Fruit fly (Drosophila melanogaster) whole organism, embryonic: ENCODE measurements around the gene cic.
A peak's percentile ranks its signal among the peaks of the same experiment; 100 is the strongest.

Experiments used
- ATbp ChIP-seq: fragments of 200-800 bp; sonication (Bioruptor generic); optimal IDR thresholded peaks from 2 replicates; lab custom pipeline; 2017; ENCODE audit warnings: missing biosample characterization, mild to moderate bottlenecking, missing genetic modification characterization, missing genetic modification reagents
- Abd-B ChIP-seq: fragments of 200-800 bp; sonication (Bioruptor generic); optimal IDR thresholded peaks from 2 replicates; lab custom pipeline; 2018; ENCODE audit warnings: missing biosample characterization, mild to moderate bottlenecking, missing genetic modification characterization, moderate library complexity
- Ada2b ChIP-seq: fragments of 200-800 bp; sonication (Bioruptor generic); IDR thresholded peaks from 2 replicates; pipeline ENCODE4 v1.3.6; 2022; ENCODE audit warnings: missing biosample characterization, missing genetic modification characterization
- Aef1 ChIP-seq: fragments of 200-800 bp; sonication (Bioruptor generic); IDR thresholded peaks from 3 replicates; pipeline ENCODE4 v1.3.6; 2022; ENCODE audit warnings: missing biosample characterization, missing genetic modification characterization
- Asciz ChIP-seq: fragments of 200-800 bp; sonication (Bioruptor generic); optimal IDR thresholded peaks from 2 replicates; lab custom pipeline; 2017; ENCODE audit warnings: missing biosample characterization, mild to moderate bottlenecking, missing genetic modification characterization, missing genetic modification reagents
- B-H1 ChIP-seq: fragments of 200-800 bp; sonication (Bioruptor generic); IDR thresholded peaks from 3 replicates; pipeline ENCODE4 v1.3.6; 2022; ENCODE audit warnings: missing biosample characterization, missing genetic modification characterization
- CG10565 ChIP-seq: fragments of 200-800 bp; sonication (Bioruptor generic); optimal IDR thresholded peaks from 3 replicates; lab custom pipeline; 2016; ENCODE audit warnings: missing biosample characterization, mild to moderate bottlenecking, missing genetic modification characterization
- CG10654 ChIP-seq: fragments of 200-800 bp; sonication (Bioruptor generic); optimal IDR thresholded peaks from 2 replicates; lab custom pipeline; 2016; ENCODE audit warnings: missing biosample characterization, missing genetic modification characterization
- CG11093 ChIP-seq: fragments of 200-800 bp; sonication (Bioruptor generic); IDR thresholded peaks from 3 replicates; pipeline ENCODE4 v1.3.6; 2022; ENCODE audit warnings: missing biosample characterization, missing genetic modification characterization
- CG11398 ChIP-seq: fragments of 200-800 bp; sonication (Bioruptor generic); optimal IDR thresholded peaks from 2 replicates; lab custom pipeline; 2016; ENCODE audit warnings: missing biosample characterization, missing genetic modification characterization
- CG13296 ChIP-seq: fragments of 200-800 bp; sonication (Bioruptor generic); optimal IDR thresholded peaks from 3 replicates; lab custom pipeline; 2018; ENCODE audit warnings: missing biosample characterization, mild to moderate bottlenecking, missing genetic modification characterization
- CG13894 ChIP-seq: fragments of 200-800 bp; sonication (Bioruptor generic); optimal IDR thresholded peaks from 3 replicates; lab custom pipeline; 2018; ENCODE audit warnings: missing biosample characterization, mild to moderate bottlenecking, missing genetic modification characterization, moderate library complexity
- CG14860 ChIP-seq: fragments of 200-800 bp; sonication (Bioruptor generic); IDR thresholded peaks from 3 replicates; pipeline ENCODE4 v1.3.6; 2022; ENCODE audit warnings: missing biosample characterization, missing genetic modification characterization; ENCODE audit not compliant: partially characterized antibody
- CG15269 ChIP-seq: fragments of 200-800 bp; sonication (Bioruptor generic); optimal IDR thresholded peaks from 2 replicates; lab custom pipeline; 2018; ENCODE audit warnings: missing biosample characterization, mild to moderate bottlenecking, missing genetic modification characterization, moderate library complexity
- CG1529 ChIP-seq: fragments of 200-800 bp; sonication (Bioruptor generic); optimal IDR thresholded peaks from 3 replicates; lab custom pipeline; 2018; ENCODE audit warnings: missing biosample characterization, missing genetic modification characterization
- CG17359 ChIP-seq: fragments of 200-800 bp; sonication (Bioruptor generic); optimal IDR thresholded peaks from 3 replicates; lab custom pipeline; 2018; ENCODE audit warnings: missing biosample characterization, mild to moderate bottlenecking, missing genetic modification characterization, moderate library complexity
- CG17829 ChIP-seq: fragments of 200-800 bp; optimal IDR thresholded peaks from 2 replicates; lab custom pipeline; 2019; ENCODE audit warnings: missing biosample characterization, mild to moderate bottlenecking, missing genetic modification characterization, moderate library complexity
- CG34422 ChIP-seq: fragments of 200-800 bp; sonication (Bioruptor generic); IDR thresholded peaks from 3 replicates; pipeline ENCODE4 v1.3.6; 2022; ENCODE audit warnings: missing biosample characterization, missing genetic modification characterization
- CG4282 ChIP-seq: fragments of 200-800 bp; sonication (Bioruptor generic); optimal IDR thresholded peaks from 2 replicates; lab custom pipeline; 2016; ENCODE audit warnings: missing biosample characterization, missing genetic modification characterization
- CG6175 ChIP-seq: fragments of 200-800 bp; sonication (Bioruptor generic); IDR thresholded peaks from 3 replicates; pipeline ENCODE4 v1.3.6; 2022; ENCODE audit warnings: missing biosample characterization, missing genetic modification characterization
- Camta ChIP-seq: fragments of 200-800 bp; sonication (Bioruptor generic); optimal IDR thresholded peaks from 2 replicates; lab custom pipeline; 2016; ENCODE audit warnings: missing biosample characterization, missing genetic modification characterization
- Chrac-16 ChIP-seq: fragments of 200-800 bp; sonication (Bioruptor generic); optimal IDR thresholded peaks from 3 replicates; lab custom pipeline; 2016; ENCODE audit warnings: missing biosample characterization, missing genetic modification characterization
- Doc3 ChIP-seq: fragments of 200-800 bp; sonication (Bioruptor generic); IDR thresholded peaks from 3 replicates; pipeline ENCODE4 v1.3.6; 2022; ENCODE audit warnings: missing biosample characterization, missing genetic modification characterization; ENCODE audit not compliant: partially characterized antibody
- Ets65A ChIP-seq: fragments of 200-800 bp; sonication (Bioruptor generic); peaks from one replicate; lab custom pipeline; 2016; ENCODE audit warnings: missing biosample characterization, missing genetic modification characterization
- Gug ChIP-seq: fragments of 200-800 bp; sonication (Bioruptor generic); IDR thresholded peaks from 4 replicates; pipeline ENCODE4 v1.3.6; 2022; ENCODE audit warnings: missing biosample characterization, missing genetic modification characterization
- H15 ChIP-seq: fragments of 200-800 bp; sonication (Bioruptor generic); IDR thresholded peaks from 3 replicates; pipeline ENCODE4 v1.3.6; 2022; ENCODE audit warnings: missing biosample characterization, missing genetic modification characterization
- HmgD ChIP-seq: fragments of 200-800 bp; sonication (Bioruptor generic); optimal IDR thresholded peaks from 3 replicates; lab custom pipeline; 2016; ENCODE audit warnings: missing biosample characterization, missing genetic modification characterization
- Hr3 ChIP-seq: fragments of 200-800 bp; sonication (Bioruptor generic); optimal IDR thresholded peaks from 3 replicates; lab custom pipeline; 2016; ENCODE audit warnings: missing biosample characterization, missing genetic modification characterization
- Myb ChIP-seq: fragments of 200-800 bp; sonication (Bioruptor generic); optimal IDR thresholded peaks from 2 replicates; lab custom pipeline; 2016; ENCODE audit warnings: missing biosample characterization, missing genetic modification characterization
- Neu2 ChIP-seq: fragments of 200-800 bp; sonication (Bioruptor generic); optimal IDR thresholded peaks from 3 replicates; lab custom pipeline; 2016; ENCODE audit warnings: missing biosample characterization, missing genetic modification characterization, borderline replicate concordance
- Oaz ChIP-seq: fragments of 200-800 bp; sonication (Bioruptor generic); IDR thresholded peaks from 2 replicates; pipeline ENCODE4 v1.3.6; 2022; ENCODE audit warnings: missing biosample characterization, missing genetic modification characterization
- Poxn ChIP-seq: fragments of 200-800 bp; sonication (Bioruptor generic); IDR thresholded peaks from 2 replicates; pipeline ENCODE4 v1.3.6; 2022; ENCODE audit warnings: missing biosample characterization, missing genetic modification characterization
- Scr ChIP-seq: fragments of 200-800 bp; sonication (Bioruptor generic); IDR thresholded peaks from 2 replicates; pipeline ENCODE4 v1.3.6; 2022; ENCODE audit warnings: missing biosample characterization, missing genetic modification characterization; ENCODE audit not compliant: partially characterized antibody
- Sox100B ChIP-seq: fragments of 200-800 bp; sonication (Bioruptor generic); optimal IDR thresholded peaks from 3 replicates; lab custom pipeline; 2018; ENCODE audit warnings: missing biosample characterization, mild to moderate bottlenecking, missing genetic modification characterization
- Xrp1 ChIP-seq: fragments of 200-800 bp; sonication (Bioruptor generic); IDR thresholded peaks from 2 replicates; pipeline ENCODE4 v1.3.6; 2022; ENCODE audit warnings: missing biosample characterization, missing genetic modification characterization
- amos ChIP-seq: fragments of 200-800 bp; sonication (Bioruptor generic); IDR thresholded peaks from 2 replicates; pipeline ENCODE4 v1.3.6; 2022; ENCODE audit warnings: missing biosample characterization, missing genetic modification characterization; ENCODE audit not compliant: partially characterized antibody
- ato ChIP-seq: fragments of 200-800 bp; sonication (Bioruptor generic); IDR thresholded peaks from 2 replicates; pipeline ENCODE4 v1.3.6; 2022; ENCODE audit warnings: missing biosample characterization, missing genetic modification characterization; ENCODE audit not compliant: partially characterized antibody
- fru ChIP-seq: fragments of >200 bp; optimal IDR thresholded peaks from 2 replicates; lab custom pipeline; 2017
- luna ChIP-seq: fragments of 200-800 bp; sonication (Bioruptor generic); optimal IDR thresholded peaks from 2 replicates; lab custom pipeline; 2016; ENCODE audit warnings: missing biosample characterization, missing genetic modification characterization
- nmo ChIP-seq: fragments of 200-800 bp; sonication (Bioruptor generic); optimal IDR thresholded peaks from 2 replicates; lab custom pipeline; 2018; ENCODE audit warnings: missing biosample characterization, mild to moderate bottlenecking, missing genetic modification characterization, moderate library complexity
- phol ChIP-seq: fragments of 200-800 bp; sonication (Bioruptor generic); optimal IDR thresholded peaks from 3 replicates; lab custom pipeline; 2018; ENCODE audit warnings: missing biosample characterization, mild to moderate bottlenecking, missing genetic modification characterization, moderate library complexity
- pros ChIP-seq: fragments of 200-800 bp; sonication (Bioruptor generic); optimal IDR thresholded peaks from 3 replicates; lab custom pipeline; 2019; ENCODE audit warnings: missing biosample characterization, mild to moderate bottlenecking, missing genetic modification characterization, moderate library complexity
- psq ChIP-seq: fragments of 200-800 bp; sonication (Bioruptor generic); optimal IDR thresholded peaks from 2 replicates; lab custom pipeline; 2017; ENCODE audit warnings: missing biosample characterization, missing genetic modification characterization
- pum ChIP-seq: fragments of 200-800 bp; sonication (Bioruptor generic); optimal IDR thresholded peaks from 2 replicates; lab custom pipeline; 2016; ENCODE audit warnings: missing biosample characterization, missing genetic modification characterization
- ranshi ChIP-seq: fragments of 200-800 bp; sonication (Bioruptor generic); IDR thresholded peaks from 2 replicates; pipeline ENCODE4 v1.3.6; 2022; ENCODE audit warnings: missing biosample characterization, missing genetic modification characterization
- ro ChIP-seq: fragments of 200-800 bp; sonication (Bioruptor generic); IDR thresholded peaks from 2 replicates; pipeline ENCODE4 v1.3.6; 2022; ENCODE audit warnings: missing biosample characterization, missing genetic modification characterization
- row ChIP-seq: fragments of 200-800 bp; sonication (Bioruptor generic); IDR thresholded peaks from 3 replicates; pipeline ENCODE4 v1.3.6; 2022; ENCODE audit warnings: missing biosample characterization, missing genetic modification characterization
- seq ChIP-seq: fragments of 200-800 bp; sonication (Bioruptor generic); IDR thresholded peaks from 2 replicates; pipeline ENCODE4 v1.3.6; 2022; ENCODE audit warnings: missing biosample characterization, missing genetic modification characterization
- sim ChIP-seq: fragments of 200-800 bp; sonication (Bioruptor generic); IDR thresholded peaks from 2 replicates; pipeline ENCODE4 v1.3.6; 2022; ENCODE audit warnings: missing biosample characterization, missing genetic modification characterization
- sisA ChIP-seq: fragments of 200-800 bp; sonication (Bioruptor generic); IDR thresholded peaks from 2 replicates; pipeline ENCODE4 v1.3.6; 2022; ENCODE audit warnings: missing biosample characterization, missing genetic modification characterization
- stwl ChIP-seq: fragments of 200-800 bp; sonication (Bioruptor generic); optimal IDR thresholded peaks from 3 replicates; lab custom pipeline; 2018; ENCODE audit warnings: missing biosample characterization, mild to moderate bottlenecking, missing genetic modification characterization, moderate library complexity
- vvl ChIP-seq: fragments of 200-800 bp; sonication (Bioruptor generic); IDR thresholded peaks from 2 replicates; pipeline ENCODE4 v1.3.6; 2022; ENCODE audit warnings: missing biosample characterization, missing genetic modification characterization

The cic gene

dm6 chr3R:20263793-20264483 is 11.4 kb downstream of the cic start (continued):
- no peak for TF ChIP-seq sim (GFP tag; lab: Robert Waterston, UW)
- TF ChIP-seq Abd-B (GFP tag; lab: Kevin White, UChicago), result no peak
- TF ChIP-seq vvl (GFP tag; lab: Robert Waterston, UW), result no peak
- no peak for TF ChIP-seq CG17359
- no peak for TF ChIP-seq Ets65A (GFP tag; lab: Kevin White, UChicago)
- no peak for TF ChIP-seq CG13296
- no peak for TF ChIP-seq Oaz (GFP tag; lab: Robert Waterston, UW)
- TF ChIP-seq CG14860 (GFP tag; lab: Robert Waterston, UW), result no peak
- no peak for TF ChIP-seq amos (GFP tag; lab: Robert Waterston, UW)
- TF ChIP-seq ranshi, result no peak
- TF ChIP-seq luna, result no peak
- no peak for TF ChIP-seq Scr
- TF ChIP-seq stwl (tag; lab: Kevin White, UChicago), result no peak
- TF ChIP-seq Asciz, result peak; percentile 17
- TF ChIP-seq Aef1 (GFP tag; lab: Robert Waterston, UW), result no peak
- no peak for TF ChIP-seq fru (lab: Kevin White, UChicago)
- TF ChIP-seq Ada2b (GFP tag; lab: Robert Waterston, UW), result no peak
- no peak for TF ChIP-seq Camta (GFP tag; lab: Kevin White, UChicago)
- no peak for TF ChIP-seq phol
- no peak for TF ChIP-seq CG4282 (GFP tag; lab: Kevin White, UChicago)
- no peak for TF ChIP-seq CG6175 (GFP tag; lab: Robert Waterston, UW)
- no peak for TF ChIP-seq CG11398 (GFP tag; lab: Kevin White, UChicago)
- no peak; the same call in 1 of the 2 replicates for TF ChIP-seq seq (GFP tag; lab: Robert Waterston, UW)
- peak; percentile 97 for TF ChIP-seq CG13894 (tag; lab: Kevin White, UChicago)
- no peak for TF ChIP-seq Myb (GFP tag; lab: Kevin White, UChicago)
- no peak for TF ChIP-seq nmo (GFP tag; lab: Kevin White, UChicago)
- TF ChIP-seq pros, result no peak
- no peak for TF ChIP-seq Gug (GFP tag; lab: Robert Waterston, UW)
- TF ChIP-seq CG34422 (GFP tag; lab: Robert Waterston, UW), result no peak; the same call in 2 of the 3 replicates
- no peak for TF ChIP-seq pum (GFP tag; lab: Kevin White, UChicago)
- no peak for TF ChIP-seq Chrac-16 (GFP tag; lab: Kevin White, UChicago)
- no peak for TF ChIP-seq Hr3 (GFP tag; lab: Kevin White, UChicago)
- TF ChIP-seq CG10565, result no peak
- TF ChIP-seq Xrp1 (GFP tag; lab: Robert Waterston, UW), result no peak
- TF ChIP-seq B-H1 (GFP tag; lab: Robert Waterston, UW), result no peak
- no peak for TF ChIP-seq row
- TF ChIP-seq CG17829 (tag; lab: Kevin White, UChicago), result no peak
- TF ChIP-seq CG1529 (GFP tag; lab: Kevin White, UChicago), result peak; percentile 29
- no peak for TF ChIP-seq Poxn (GFP tag; lab: Robert Waterston, UW)
- TF ChIP-seq Sox100B (GFP tag; lab: Kevin White, UChicago), result no peak
- no peak for TF ChIP-seq ato (GFP tag; lab: Robert Waterston, UW)
- no peak for TF ChIP-seq H15 (GFP tag; lab: Robert Waterston, UW)
- TF ChIP-seq Doc3, result no peak
- no peak for TF ChIP-seq psq (GFP tag; lab: Kevin White, UChicago)
- no peak for TF ChIP-seq ro (GFP tag; lab: Robert Waterston, UW)
- no peak for TF ChIP-seq CG11093 (GFP tag; lab: Robert Waterston, UW)
- no peak for TF ChIP-seq HmgD (GFP tag; lab: Kevin White, UChicago)
- peak; percentile 12 for TF ChIP-seq ATbp (GFP tag; lab: Kevin White, UChicago)
- TF ChIP-seq CG15269, result no peak
- no peak for TF ChIP-seq Neu2
- TF ChIP-seq CG10654, result no peak
- no peak for TF ChIP-seq sisA (GFP tag; lab: Robert Waterston, UW)
